Fruit fly (Drosophila melanogaster): ENCODE results near the gene msl-1.

The msl-1 gene

dm6 chr2L:18693877-18694723 is 5.5 kb upstream of the msl-1 start (continued):
- TF ChIP-seq Usf (GFP tag; optimal IDR thresholded peaks at IDR 0.05) (no peak), Optix (GFP tag; IDR thresholded peaks at IDR 0.05) (peak; percentile 80), Side (GFP tag; optimal IDR thresholded peaks at IDR 0.05) (peak; percentile 60), CG17912 (GFP tag; optimal IDR thresholded peaks at IDR 0.05) (no peak), Jarid2 (GFP tag; optimal IDR thresholded peaks at IDR 0.05) (no peak), pzg (GFP tag; optimal IDR thresholded peaks at IDR 0.05) (no peak), CG8765 (GFP tag; IDR thresholded peaks at IDR 0.05) (no peak), dpn (GFP tag; optimal IDR thresholded peaks at IDR 0.05) (peak; percentile 66 to 74), CG8924 (tag; optimal IDR thresholded peaks at IDR 0.05) (peak; percentile 60), bcd (GFP tag; optimal IDR thresholded peaks at IDR 0.05) (peak; percentile 39), pfk (GFP tag; optimal IDR thresholded peaks at IDR 0.05) (no peak), fu2 (GFP tag; optimal IDR thresholded peaks at IDR 0.05) (peak; percentile 55), CG1233 (GFP tag; optimal IDR thresholded peaks at IDR 0.05) (peak; percentile 51), CG4854 (GFP tag; optimal IDR thresholded peaks at IDR 0.05) (peak; percentile 22), CG30020 (tag; optimal IDR thresholded peaks at IDR 0.05) (no peak), Gug (GFP tag; IDR thresholded peaks at IDR 0.05) (peak; percentile 66; the same call in 3 of the 4 replicates), crc (GFP tag; optimal IDR thresholded peaks at IDR 0.05) (peak; percentile 47), ftz-f1 (GFP tag; optimal IDR thresholded peaks at IDR 0.05) (peak; percentile 97), CG10274 (GFP tag; optimal IDR thresholded peaks at IDR 0.05) (peak; percentile 42), row (GFP tag; IDR thresholded peaks at IDR 0.05) (peak; percentile 63), MTF-1 (GFP tag; optimal IDR thresholded peaks at IDR 0.05; ENCODE audit: borderline replicate concordance) (peak; percentile 46), Hr39 (optimal IDR thresholded peaks at IDR 0.05) (no peak), CG6683 (GFP tag; optimal IDR thresholded peaks at IDR 0.05) (no peak), gt (GFP tag; IDR thresholded peaks at IDR 0.05) (0 out of 2 replicates have a peak, but pooled peaks have one; percentile 21), CG12659 (GFP tag; optimal IDR thresholded peaks at IDR 0.05) (peak; percentile 50), CG15514 (GFP tag; optimal IDR thresholded peaks at IDR 0.05) (peak; percentile 38), Blimp-1 (GFP tag; optimal IDR thresholded peaks at IDR 0.05) (peak; percentile 48), NFAT (GFP tag; IDR thresholded peaks at IDR 0.05) (peak; percentile 76), sqz (GFP tag; optimal IDR thresholded peaks at IDR 0.05) (peak; percentile 99), trem (tag; optimal IDR thresholded peaks at IDR 0.05) (peak; percentile 14), Trl (optimal IDR thresholded peaks at IDR 0.05) (no peak), Trl (GFP tag; optimal IDR thresholded peaks at IDR 0.05) (no peak), tll (GFP tag; optimal IDR thresholded peaks at IDR 0.05) (no peak), gcm (GFP tag; optimal IDR thresholded peaks at IDR 0.05) (no peak), CG4328 (GFP tag; optimal IDR thresholded peaks at IDR 0.05) (peak; percentile 50), Meics (GFP tag; optimal IDR thresholded peaks at IDR 0.05) (peak; percentile 63), fd3F (GFP tag; optimal IDR thresholded peaks at IDR 0.05) (no peak), insv (GFP tag; optimal IDR thresholded peaks at IDR 0.05) (no peak), Xbp1 (GFP tag; optimal IDR thresholded peaks at IDR 0.05) (peak; percentile 70), bowl (GFP tag; IDR thresholded peaks at IDR 0.05) (no peak), CG2129 (GFP tag; IDR thresholded peaks at IDR 0.05; ENCODE audit: partially characterized antibody) (no peak), E2f1 (GFP tag; IDR thresholded peaks at IDR 0.05) (peak; percentile 55), stwl (tag; optimal IDR thresholded peaks at IDR 0.05) (no peak), CG13894 (tag; optimal IDR thresholded peaks at IDR 0.05) (peak; percentile 84), eve (GFP tag; optimal IDR thresholded peaks at IDR 0.05) (no peak), vnd (GFP tag; IDR thresholded peaks at IDR 0.05; ENCODE audit: partially characterized antibody) (no peak), chm (GFP tag; IDR thresholded peaks at IDR 0.05) (no peak; the same call in 1 of the 2 replicates), CTCF (GFP tag; optimal IDR thresholded peaks at IDR 0.05) (peak; percentile 32), tin (GFP tag; optimal IDR thresholded peaks at IDR 0.05) (peak; percentile 47)
